Fruit fly (Drosophila melanogaster): ENCODE measurements around the gene CG46339.

CG46339 gene

dm6 chr3R:26963747-26964174, 48.2 kb downstream of the CG46339 start (continued):
- TF ChIP-seq CG8319 (GFP tag; optimal IDR thresholded peaks at IDR 0.05) = peak; percentile 27
- TF ChIP-seq achi (GFP tag; optimal IDR thresholded peaks at IDR 0.05) = peak; percentile 81
- peak; percentile 33 for TF ChIP-seq CG4318 (GFP tag; optimal IDR thresholded peaks at IDR 0.05)
- TF ChIP-seq Ets96B (tag; optimal IDR thresholded peaks at IDR 0.05) = peak; percentile 76
- TF ChIP-seq CG11762 (GFP tag; optimal IDR thresholded peaks at IDR 0.05; ENCODE audit: insufficient read depth) = peak; percentile 71
- peak; percentile 95 for TF ChIP-seq Eip78C (GFP tag)
- TF ChIP-seq fd59A (GFP tag; optimal IDR thresholded peaks at IDR 0.05) = peak; percentile 57
- peak; percentile 34 to 37 for TF ChIP-seq salr (GFP tag; optimal IDR thresholded peaks at IDR 0.05)
- TF ChIP-seq pdm3 (GFP tag; optimal IDR thresholded peaks at IDR 0.05) = peak; percentile 58
- peak; percentile 62 for TF ChIP-seq Blimp-1 (GFP tag; optimal IDR thresholded peaks at IDR 0.05)
- no peak for TF ChIP-seq Sox15 (GFP tag; optimal IDR thresholded peaks at IDR 0.05)
- TF ChIP-seq CG10631 (GFP tag; optimal IDR thresholded peaks at IDR 0.05) = peak; percentile 38
- no peak for TF ChIP-seq CG6276 (GFP tag; optimal IDR thresholded peaks at IDR 0.05)
- TF ChIP-seq Sox102F (GFP tag; optimal IDR thresholded peaks at IDR 0.05) = peak; percentile 63
- TF ChIP-seq Met (GFP tag; optimal IDR thresholded peaks at IDR 0.05) = peak; percentile 58
- peak; percentile 77 for TF ChIP-seq CG9139 (GFP tag; optimal IDR thresholded peaks at IDR 0.05)
- TF ChIP-seq ss (GFP tag; optimal IDR thresholded peaks at IDR 0.05) = peak; percentile 73 to 81
- peak; percentile 58 for TF ChIP-seq Hr4 (GFP tag; optimal IDR thresholded peaks at IDR 0.05)

dm6 chr3R:26964452-26965133, 49.0 kb downstream of the CG46339 start, which contains the start of gene Tsp97E:
TSS of gene Tsp97E (minus strand) at chr3R:26964817.
- TF ChIP-seq esn (GFP tag; optimal IDR thresholded peaks at IDR 0.05) = peak; percentile 40
- TF ChIP-seq spab (GFP tag; optimal IDR thresholded peaks at IDR 0.05) = no peak
- TF ChIP-seq fd85E (GFP tag; optimal IDR thresholded peaks at IDR 0.05) = no peak
- TF ChIP-seq CG9139 (GFP tag; optimal IDR thresholded peaks at IDR 0.05) = no peak
- peak; percentile 53 for TF ChIP-seq svp (GFP tag)
- no peak for TF ChIP-seq vri (GFP tag; optimal IDR thresholded peaks at IDR 0.05)
- TF ChIP-seq CG15336 (GFP tag; IDR thresholded peaks at IDR 0.05) = no peak
- peak; percentile 22 for TF ChIP-seq dsx (GFP tag; optimal IDR thresholded peaks at IDR 0.05; ENCODE audit: poor library complexity, severe bottlenecking)
- no peak for TF ChIP-seq CG31627 (GFP tag; optimal IDR thresholded peaks at IDR 0.05)
- TF ChIP-seq fkh (GFP tag; optimal IDR thresholded peaks at IDR 0.05) = peak; percentile 58
- no peak for TF ChIP-seq OdsH (GFP tag; optimal IDR thresholded peaks at IDR 0.05)
- TF ChIP-seq CG11762 (GFP tag; optimal IDR thresholded peaks at IDR 0.05; ENCODE audit: insufficient read depth) = no peak
- TF ChIP-seq CG34406 (GFP tag; optimal IDR thresholded peaks at IDR 0.05) = no peak
- TF ChIP-seq CG6854 (GFP tag; optimal IDR thresholded peaks at IDR 0.05) = peak; percentile 63
- TF ChIP-seq Ets96B (tag; optimal IDR thresholded peaks at IDR 0.05) = no peak
- TF ChIP-seq Sox14 (GFP tag; optimal IDR thresholded peaks at IDR 0.05) = peak; percentile 32
- peak; percentile 100 for TF ChIP-seq Blimp-1 (GFP tag; optimal IDR thresholded peaks at IDR 0.05)
- TF ChIP-seq Met (GFP tag; optimal IDR thresholded peaks at IDR 0.05) = peak; percentile 14
- TF ChIP-seq Lpt (GFP tag; optimal IDR thresholded peaks at IDR 0.05) = no peak
- peak; percentile 27 for TF ChIP-seq topi (GFP tag; optimal IDR thresholded peaks at IDR 0.05)
- TF ChIP-seq Smox (GFP tag; optimal IDR thresholded peaks at IDR 0.05) = no peak
- no peak for TF ChIP-seq CG3032 (tag; optimal IDR thresholded peaks at IDR 0.05)
- peak; percentile 17 for TF ChIP-seq Eip75B (GFP tag; optimal IDR thresholded peaks at IDR 0.05)
- peak; percentile 56 for TF ChIP-seq Eip78C (GFP tag)

dm6 chr3R:26966385-26966784, 50.8 kb downstream of the CG46339 start, which contains the start of gene Gr97a:
TSS of gene Gr97a (minus strand) at chr3R:26966485.
- TF ChIP-seq CG3919 (GFP tag; optimal IDR thresholded peaks at IDR 0.05) = no peak
- no peak for TF ChIP-seq ss (GFP tag; optimal IDR thresholded peaks at IDR 0.05)
- no peak for TF ChIP-seq Eip78C (GFP tag)
- no peak for TF ChIP-seq spab (GFP tag; optimal IDR thresholded peaks at IDR 0.05)
- no peak for TF ChIP-seq Met (GFP tag; optimal IDR thresholded peaks at IDR 0.05)
- TF ChIP-seq Eip93F (GFP tag; optimal IDR thresholded peaks at IDR 0.05) = no peak
- no peak for TF ChIP-seq CG34406 (GFP tag; optimal IDR thresholded peaks at IDR 0.05)
- TF ChIP-seq Hr4 (GFP tag; optimal IDR thresholded peaks at IDR 0.05) = no peak
- no peak for TF ChIP-seq CG6792 (GFP tag; optimal IDR thresholded peaks at IDR 0.05)
- TF ChIP-seq achi (GFP tag; optimal IDR thresholded peaks at IDR 0.05) = no peak
- no peak for TF ChIP-seq Sox14 (GFP tag; optimal IDR thresholded peaks at IDR 0.05)
